Worm (Caenorhabditis elegans): ENCODE data around the gene nhr-150.

The nhr-150 gene

ce11 chrV:15505068-15505467 lies 23.8 kb upstream of the nhr-150 start (continued):
- TF ChIP-seq ceh-44 (GFP tag; IDR thresholded peaks at IDR 0.05) (peak; percentile 62; the same call in 1 of the 2 replicates), nhr-77 (tag; optimal IDR thresholded peaks at IDR 0.05) (no peak), ama-1 (optimal IDR thresholded peaks at IDR 0.05) (no peak), zip-11 (GFP tag; IDR thresholded peaks at IDR 0.05) (no peak), Y48G9A.11 (GFP tag; IDR thresholded peaks at IDR 0.05) (0 out of 2 replicates have a peak, but pooled peaks have one; percentile 41), daf-19 (GFP tag; conservative IDR thresholded peaks at IDR 0.05) (no peak), saeg-2 (GFP tag; IDR thresholded peaks at IDR 0.05) (no peak), nhr-102 (tag; optimal IDR thresholded peaks at IDR 0.05) (peak; percentile 26), R02D3.7 (tag; optimal IDR thresholded peaks at IDR 0.05) (no peak), cey-2 (tag; optimal IDR thresholded peaks at IDR 0.05; ENCODE audit: borderline replicate concordance, insufficient read depth) (no peak), rbr-2 (tag; optimal IDR thresholded peaks at IDR 0.05) (peak; percentile 55), set-16 (GFP tag; IDR thresholded peaks at IDR 0.05) (peak; percentile 43; the same call in 1 of the 2 replicates), F49E8.2 (tag; optimal IDR thresholded peaks at IDR 0.05; ENCODE audit: borderline replicate concordance) (no peak), F10B5.3 (tag; optimal IDR thresholded peaks at IDR 0.05) (no peak), nhr-41 (GFP tag; IDR thresholded peaks at IDR 0.05) (no peak), ceh-82 (tag; optimal IDR thresholded peaks at IDR 0.05) (no peak), lim-7 (GFP tag; IDR thresholded peaks at IDR 0.05) (peak; percentile 90), mxl-3 (GFP tag; optimal IDR thresholded peaks at IDR 0.05) (no peak), mxl-2 (GFP tag; conservative IDR thresholded peaks at IDR 0.05) (no peak), ztf-11 (tag; optimal IDR thresholded peaks at IDR 0.05) (no peak), nhr-76 (tag; optimal IDR thresholded peaks at IDR 0.05) (no peak), ceh-62 (tag; optimal IDR thresholded peaks at IDR 0.05) (no peak), unc-130 (GFP tag; optimal IDR thresholded peaks at IDR 0.05) (peak; percentile 28), sdz-12 (GFP tag; optimal IDR thresholded peaks at IDR 0.05) (peak; percentile 54), Y75B8A.6 (GFP tag; IDR thresholded peaks at IDR 0.05) (no peak), spr-1 (tag; optimal IDR thresholded peaks at IDR 0.05) (peak; percentile 28), nhr-25 (tag; optimal IDR thresholded peaks at IDR 0.05; ENCODE audit: borderline replicate concordance, insufficient read depth) (no peak), ctbp-1 (GFP tag; IDR thresholded peaks at IDR 0.05) (peak; percentile 82), nhr-10 (tag; optimal IDR thresholded peaks at IDR 0.05) (no peak), ceh-32 (tag; optimal IDR thresholded peaks at IDR 0.05; ENCODE audit: poor library complexity) (no peak), lin-38 (GFP tag; IDR thresholded peaks at IDR 0.05) (no peak), mdl-1 (tag; optimal IDR thresholded peaks at IDR 0.05) (peak in 1 of 2 experiments; percentile 29), egl-27 (tag; optimal IDR thresholded peaks at IDR 0.05) (no peak), unc-62 (GFP tag; optimal IDR thresholded peaks at IDR 0.05 in 1 of 2) (no peak), unc-62 (tag; optimal IDR thresholded peaks at IDR 0.05) (no peak), hlh-11 (tag; optimal IDR thresholded peaks at IDR 0.05) (peak; percentile 41), zfp-3 (GFP tag; conservative IDR thresholded peaks at IDR 0.05) (no peak), ceh-28 (tag; optimal IDR thresholded peaks at IDR 0.05) (no peak), mes-2 (tag; optimal IDR thresholded peaks at IDR 0.05; ENCODE audit: poor library complexity, severe bottlenecking) (peak; percentile 83), lin-29 (GFP tag; IDR thresholded peaks at IDR 0.05) (no peak), nhr-6 (tag; optimal IDR thresholded peaks at IDR 0.05) (no peak), T26A8.4 (GFP tag; IDR thresholded peaks at IDR 0.05) (peak; percentile 75), T20F7.1 (GFP tag; optimal IDR thresholded peaks at IDR 0.05) (no peak), dve-1 (tag; optimal IDR thresholded peaks at IDR 0.05; ENCODE audit: insufficient read depth) (no peak), nhr-237 (tag; optimal IDR thresholded peaks at IDR 0.05) (no peak), ceh-20 (GFP tag; IDR thresholded peaks at IDR 0.05) (peak; percentile 68), pha-4 (GFP tag; IDR thresholded peaks at IDR 0.05) (no peak), pha-4 (tag; optimal IDR thresholded peaks at IDR 0.05) (no peak), duxl-1 (tag; optimal IDR thresholded peaks at IDR 0.05; ENCODE audit: poor library complexity) (no peak), F26F4.8 (GFP tag; conservative IDR thresholded peaks at IDR 0.05) (0 out of 2 replicates have a peak, but pooled peaks have one; percentile 49), dmd-9 (GFP tag; IDR thresholded peaks at IDR 0.05) (no peak)

Data from whole organism, L4 larva.